Fruit fly (Drosophila melanogaster) whole organism, embryonic: Measurements from ENCODE around the gene ATPsynB.

ENCODE experiments used
- Adf1 ChIP-seq: fragments of 200-800 bp; sonication (Bioruptor generic); IDR thresholded peaks from 2 replicates; pipeline ENCODE4 v1.3.6; 2022; ENCODE audit warnings: missing biosample characterization, missing genetic modification characterization
- Bgb ChIP-seq: fragments of 200-800 bp; sonication (Bioruptor generic); IDR thresholded peaks from 2 replicates; pipeline ENCODE4 v1.3.6; 2022; ENCODE audit warnings: missing biosample characterization, missing genetic modification characterization; ENCODE audit not compliant: partially characterized antibody
- CG11456 ChIP-seq: fragments of 200-800 bp; sonication (Bioruptor generic); IDR thresholded peaks from 3 replicates; pipeline ENCODE4 v1.3.6; 2022; ENCODE audit warnings: missing biosample characterization, missing genetic modification characterization
- CG12104 ChIP-seq: fragments of 200-800 bp; sonication (Bioruptor generic); optimal IDR thresholded peaks from 3 replicates; lab custom pipeline; 2016; ENCODE audit warnings: missing biosample characterization, missing genetic modification characterization
- CG12155 ChIP-seq: fragments of 200-800 bp; sonication (Bioruptor generic); optimal IDR thresholded peaks from 3 replicates; lab custom pipeline; 2016; ENCODE audit warnings: missing biosample characterization, missing genetic modification characterization
- CG15011 ChIP-seq: fragments of 200-800 bp; sonication (Bioruptor generic); optimal IDR thresholded peaks from 3 replicates; lab custom pipeline; 2018; ENCODE audit warnings: missing biosample characterization, mild to moderate bottlenecking, missing genetic modification characterization
- CG15696 ChIP-seq: fragments of 200-800 bp; sonication (Bioruptor generic); optimal IDR thresholded peaks from 2 replicates; lab custom pipeline; 2019; ENCODE audit warnings: missing biosample characterization, mild to moderate bottlenecking, missing genetic modification characterization, moderate library complexity
- CG2129 ChIP-seq: fragments of 200-800 bp; sonication (Bioruptor generic); IDR thresholded peaks from 2 replicates; pipeline ENCODE4 v1.3.6; 2022; ENCODE audit warnings: missing biosample characterization, missing genetic modification characterization; ENCODE audit not compliant: partially characterized antibody
- CG31365 ChIP-seq: fragments of 200-800 bp; sonication (Bioruptor generic); optimal IDR thresholded peaks from 2 replicates; lab custom pipeline; 2018; ENCODE audit warnings: missing biosample characterization, mild to moderate bottlenecking, missing genetic modification characterization
- CG32772 ChIP-seq: fragments of 200-800 bp; sonication (Bioruptor generic); IDR thresholded peaks from 2 replicates; pipeline ENCODE4 v1.3.6; 2022; ENCODE audit warnings: missing biosample characterization, missing genetic modification characterization
- CG34422 ChIP-seq: fragments of 200-800 bp; sonication (Bioruptor generic); IDR thresholded peaks from 3 replicates; pipeline ENCODE4 v1.3.6; 2022; ENCODE audit warnings: missing biosample characterization, missing genetic modification characterization
- CG42726 ChIP-seq: fragments of 200-800 bp; sonication (Bioruptor generic); IDR thresholded peaks from 2 replicates; pipeline ENCODE4 v1.3.6; 2022; ENCODE audit warnings: missing biosample characterization, missing genetic modification characterization; ENCODE audit not compliant: partially characterized antibody
- CG6683 ChIP-seq: fragments of 200-800 bp; sonication (Bioruptor generic); optimal IDR thresholded peaks from 2 replicates; lab custom pipeline; 2017; ENCODE audit warnings: missing biosample characterization, mild to moderate bottlenecking, missing genetic modification characterization, missing genetic modification reagents
- CG6689 ChIP-seq: fragments of 200-800 bp; sonication (Bioruptor generic); IDR thresholded peaks from 2 replicates; pipeline ENCODE4 v1.3.6; 2022; ENCODE audit warnings: missing biosample characterization, missing genetic modification characterization
- CG8478 ChIP-seq: fragments of >200 bp; optimal IDR thresholded peaks from 2 replicates; lab custom pipeline; 2018
- CTCF ChIP-seq: fragments of 200-800 bp; sonication (Bioruptor generic); optimal IDR thresholded peaks from 2 replicates; lab custom pipeline; 2017; ENCODE audit warnings: missing biosample characterization, mild to moderate bottlenecking, missing genetic modification characterization, moderate library complexity
- Dek ChIP-seq: fragments of 200-800 bp; sonication (Bioruptor generic); optimal IDR thresholded peaks from 3 replicates; lab custom pipeline; 2019; ENCODE audit warnings: missing biosample characterization, mild to moderate bottlenecking, missing genetic modification characterization, moderate library complexity
- Dll ChIP-seq: fragments of 200-800 bp; sonication (Bioruptor generic); IDR thresholded peaks from 4 replicates; pipeline ENCODE4 v1.3.6; 2022; ENCODE audit warnings: missing biosample characterization, missing genetic modification characterization; ENCODE audit not compliant: partially characterized antibody
- Doc3 ChIP-seq: fragments of 200-800 bp; sonication (Bioruptor generic); IDR thresholded peaks from 3 replicates; pipeline ENCODE4 v1.3.6; 2022; ENCODE audit warnings: missing biosample characterization, missing genetic modification characterization; ENCODE audit not compliant: partially characterized antibody
- E2f1 ChIP-seq: fragments of 200-800 bp; sonication (Bioruptor generic); IDR thresholded peaks from 2 replicates; pipeline ENCODE4 v1.3.6; 2022; ENCODE audit warnings: missing biosample characterization, missing genetic modification characterization
- HLH4C ChIP-seq: fragments of 200-800 bp; sonication (Bioruptor generic); IDR thresholded peaks from 3 replicates; pipeline ENCODE4 v1.3.6; 2022; ENCODE audit warnings: missing biosample characterization, missing genetic modification characterization; ENCODE audit not compliant: partially characterized antibody
- Lhr ChIP-seq: fragments of 200-800 bp; sonication (Bioruptor generic); optimal IDR thresholded peaks from 3 replicates; lab custom pipeline; 2017; ENCODE audit warnings: mild to moderate bottlenecking, missing biosample characterization, missing genetic modification reagents, missing genetic modification characterization
- Myb ChIP-seq: fragments of 200-800 bp; sonication (Bioruptor generic); optimal IDR thresholded peaks from 2 replicates; lab custom pipeline; 2016; ENCODE audit warnings: missing biosample characterization, missing genetic modification characterization
- NFAT ChIP-seq: fragments of 200-800 bp; sonication (Bioruptor generic); IDR thresholded peaks from 2 replicates; pipeline ENCODE4 v1.3.6; 2022; ENCODE audit warnings: missing biosample characterization, missing genetic modification characterization
- Pdp1 ChIP-seq, 2 experiments: fragments of 200-800 bp; sonication (Bioruptor generic); optimal IDR thresholded peaks; 3 replicates each; lab custom pipeline; 2016; ENCODE audit warnings: missing biosample characterization in 2 of 2, missing genetic modification characterization in 2 of 2, mild to moderate bottlenecking in 1 of 2, moderate library complexity in 1 of 2
- Scr ChIP-seq: fragments of 200-800 bp; sonication (Bioruptor generic); IDR thresholded peaks from 2 replicates; pipeline ENCODE4 v1.3.6; 2022; ENCODE audit warnings: missing biosample characterization, missing genetic modification characterization; ENCODE audit not compliant: partially characterized antibody
- Sin3A ChIP-seq: fragments of >200 bp; optimal IDR thresholded peaks from 2 replicates; lab custom pipeline; 2018
- Usf ChIP-seq: fragments of 200-800 bp; sonication (Bioruptor generic); optimal IDR thresholded peaks from 2 replicates; lab custom pipeline; 2017; ENCODE audit warnings: missing genotype, missing biosample characterization, missing genetic modification characterization
- Xbp1 ChIP-seq: fragments of 200-800 bp; sonication (Bioruptor generic); optimal IDR thresholded peaks from 3 replicates; lab custom pipeline; 2016; ENCODE audit warnings: missing biosample characterization, mild to moderate bottlenecking, missing genetic modification characterization
- amos ChIP-seq: fragments of 200-800 bp; sonication (Bioruptor generic); IDR thresholded peaks from 2 replicates; pipeline ENCODE4 v1.3.6; 2022; ENCODE audit warnings: missing biosample characterization, missing genetic modification characterization; ENCODE audit not compliant: partially characterized antibody
- ara ChIP-seq: fragments of 200-800 bp; sonication (Bioruptor generic); IDR thresholded peaks from 2 replicates; pipeline ENCODE4 v1.3.6; 2022; ENCODE audit warnings: missing biosample characterization, missing genetic modification characterization
- ato ChIP-seq: fragments of 200-800 bp; sonication (Bioruptor generic); IDR thresholded peaks from 2 replicates; pipeline ENCODE4 v1.3.6; 2022; ENCODE audit warnings: missing biosample characterization, missing genetic modification characterization; ENCODE audit not compliant: partially characterized antibody
- cas ChIP-seq: fragments of 200-800 bp; sonication (Bioruptor generic); IDR thresholded peaks from 2 replicates; pipeline ENCODE4 v1.3.6; 2022; ENCODE audit warnings: missing biosample characterization, missing genetic modification characterization
- emc ChIP-seq: fragments of 200-800 bp; sonication (Bioruptor generic); optimal IDR thresholded peaks from 2 replicates; lab custom pipeline; 2016; ENCODE audit warnings: missing biosample characterization, missing genetic modification characterization
- esg ChIP-seq: fragments of 200-800 bp; sonication (Bioruptor generic); conservative IDR thresholded peaks from 2 replicates; pipeline ENCODE4 v1.3.6; 2022; ENCODE audit warnings: missing biosample characterization, missing genetic modification characterization
- ewg ChIP-seq: fragments of 200-800 bp; sonication (Bioruptor generic); optimal IDR thresholded peaks from 3 replicates; lab custom pipeline; 2017; ENCODE audit warnings: mild to moderate bottlenecking, missing biosample characterization, missing genetic modification reagents, missing genetic modification characterization
- exex ChIP-seq: fragments of 200-800 bp; sonication (Bioruptor generic); optimal IDR thresholded peaks from 4 replicates; lab custom pipeline; 2018; ENCODE audit warnings: missing biosample characterization, mild to moderate bottlenecking, missing genetic modification characterization, moderate library complexity
- hkb ChIP-seq, 2 experiments: fragments of 200-800 bp in 1 of 2; fragments of >200 bp in 1 of 2; sonication (Bioruptor generic) in 1 of 2; IDR thresholded peaks in 1 of 2; optimal IDR thresholded peaks in 1 of 2; 2 replicates each; pipeline versions ENCODE4 v1.3.6 to Lab custom; 2017 to 2022; ENCODE audit warnings: missing biosample characterization in 1 of 2, missing genetic modification characterization in 1 of 2
- inv ChIP-seq: fragments of 200-800 bp; sonication (Bioruptor generic); IDR thresholded peaks from 2 replicates; pipeline ENCODE4 v1.3.6; 2022; ENCODE audit warnings: missing biosample characterization, missing genetic modification characterization; ENCODE audit not compliant: partially characterized antibody
- jigr1 ChIP-seq: fragments of 200-800 bp; sonication (Bioruptor generic); IDR thresholded peaks from 3 replicates; pipeline ENCODE4 v1.3.6; 2022; ENCODE audit warnings: missing biosample characterization, missing genetic modification characterization
- pho ChIP-seq: fragments of 200-800 bp; sonication (Bioruptor generic); optimal IDR thresholded peaks from 2 replicates; lab custom pipeline; 2016; ENCODE audit warnings: missing biosample characterization, missing genetic modification characterization
- pita ChIP-seq: fragments of 200-800 bp; sonication (Bioruptor generic); optimal IDR thresholded peaks from 2 replicates; lab custom pipeline; 2017; ENCODE audit warnings: missing biosample characterization, mild to moderate bottlenecking, missing genetic modification characterization
- sc ChIP-seq, 3 experiments: fragments of >200 bp in 2 of 3; fragments of 200-800 bp in 1 of 3; sonication (Bioruptor generic) in 1 of 3; optimal IDR thresholded peaks; 2 replicates in 2 of 3; 3 replicates in 1 of 3; lab custom pipeline; 2017; ENCODE audit warnings: mild to moderate bottlenecking in 1 of 3, missing biosample characterization in 1 of 3, missing genetic modification characterization in 1 of 3, missing genetic modification reagents in 1 of 3
- sens ChIP-seq: fragments of 200-800 bp; sonication (Bioruptor generic); peaks from one replicate; lab custom pipeline; 2016; ENCODE audit warnings: missing biosample characterization, missing genetic modification characterization
- seq ChIP-seq: fragments of 200-800 bp; sonication (Bioruptor generic); IDR thresholded peaks from 2 replicates; pipeline ENCODE4 v1.3.6; 2022; ENCODE audit warnings: missing biosample characterization, missing genetic modification characterization
- stwl ChIP-seq: fragments of 200-800 bp; sonication (Bioruptor generic); optimal IDR thresholded peaks from 3 replicates; lab custom pipeline; 2018; ENCODE audit warnings: missing biosample characterization, mild to moderate bottlenecking, missing genetic modification characterization, moderate library complexity
- tup ChIP-seq: fragments of 200-800 bp; sonication (Bioruptor generic); optimal IDR thresholded peaks from 2 replicates; lab custom pipeline; 2016; ENCODE audit warnings: missing biosample characterization, mild to moderate bottlenecking, missing genetic modification characterization, moderate library complexity
- twi ChIP-seq: fragments of 200-800 bp; optimal IDR thresholded peaks from 2 replicates; lab custom pipeline; 2019; ENCODE audit warnings: missing biosample characterization, mild to moderate bottlenecking, missing genetic modification characterization, moderate library complexity
- unc-4 ChIP-seq: fragments of 200-800 bp; sonication (Bioruptor generic); IDR thresholded peaks from 2 replicates; pipeline ENCODE4 v1.3.6; 2022; ENCODE audit warnings: missing biosample characterization, missing genetic modification characterization; ENCODE audit not compliant: partially characterized antibody
- z ChIP-seq: fragments of 200-800 bp; sonication (Bioruptor generic); IDR thresholded peaks from 3 replicates; pipeline ENCODE4 v1.3.6; 2022; ENCODE audit warnings: missing biosample characterization, missing genetic modification characterization

Gene ATPsynB

DNA sequence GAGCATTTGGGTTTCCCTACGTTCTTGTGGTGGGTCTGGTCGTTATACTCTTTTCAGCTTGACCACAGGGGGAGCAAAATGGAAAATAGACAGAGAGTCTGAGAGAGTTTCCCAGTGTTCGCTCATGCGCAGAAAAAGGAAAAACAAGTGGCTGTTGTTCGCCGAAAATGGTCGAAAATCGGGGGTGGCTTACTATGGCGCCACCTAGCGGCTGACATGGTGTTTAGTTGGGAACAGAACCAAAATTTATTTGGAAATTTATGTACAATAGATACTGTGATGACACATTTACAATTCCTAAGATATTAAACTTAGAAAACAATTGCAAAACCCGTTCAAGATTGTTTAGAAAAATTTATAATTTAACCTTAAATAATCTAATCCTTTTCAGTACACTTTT lies 21.8 kb downstream of the ATPsynB start (continued):
- no peak for TF ChIP-seq CG15696 (tag; lab: Kevin White, UChicago)
- TF ChIP-seq sc (optimal IDR thresholded peaks at IDR 0.05; lab: Kevin White, UChicago) = no peak
- no peak for TF ChIP-seq sc (GFP tag; optimal IDR thresholded peaks at IDR 0.05; lab: Kevin White, UChicago)
- TF ChIP-seq ewg = peak; percentile 97
- no peak for TF ChIP-seq CG15011 (GFP tag; lab: Kevin White, UChicago)
- 0 out of 2 replicates have a peak, but pooled peaks have one; percentile 9 for TF ChIP-seq CG32772 (GFP tag; lab: Robert Waterston, UW)
- TF ChIP-seq CG11456 (GFP tag; lab: Robert Waterston, UW) = peak; percentile 10; the same call in 1 of the 3 replicates
- no peak for TF ChIP-seq ara (GFP tag; lab: Robert Waterston, UW)
- no peak for TF ChIP-seq pho (GFP tag; lab: Kevin White, UChicago)
- TF ChIP-seq jigr1 = no peak
- no peak for TF ChIP-seq Lhr (GFP tag; lab: Kevin White, UChicago)
- TF ChIP-seq CG42726 (GFP tag; lab: Robert Waterston, UW) = 0 out of 2 replicates have a peak, but pooled peaks have one; percentile 22
- no peak for TF ChIP-seq Doc3 (GFP tag; lab: Robert Waterston, UW)
- peak; percentile 28; the same call in 1 of the 2 replicates for TF ChIP-seq amos (GFP tag; lab: Robert Waterston, UW)
- TF ChIP-seq CG6689 = no peak
- no peak for TF ChIP-seq Xbp1 (GFP tag; lab: Kevin White, UChicago)
- TF ChIP-seq hkb (optimal IDR thresholded peaks at IDR 0.05; lab: Kevin White, UChicago) = peak; percentile 45
- no peak for TF ChIP-seq hkb (GFP tag; IDR thresholded peaks at IDR 0.05; lab: Robert Waterston, UW)
- TF ChIP-seq esg (GFP tag; lab: Robert Waterston, UW) = no peak
- TF ChIP-seq HLH4C (GFP tag; lab: Robert Waterston, UW) = no peak
- peak; percentile 42; the same call in 1 of the 2 replicates for TF ChIP-seq Bgb (GFP tag; lab: Robert Waterston, UW)
- TF ChIP-seq sens (GFP tag; lab: Kevin White, UChicago) = no peak
- no peak for TF ChIP-seq Adf1
- TF ChIP-seq Sin3A (lab: Kevin White, UChicago) = no peak
- TF ChIP-seq cas = no peak
- TF ChIP-seq CG12104 (GFP tag; lab: Kevin White, UChicago) = no peak
- no peak for TF ChIP-seq tup (GFP tag; lab: Kevin White, UChicago)
- no peak for TF ChIP-seq inv (GFP tag; lab: Robert Waterston, UW)
- no peak for TF ChIP-seq Pdp1 (GFP tag; optimal IDR thresholded peaks at IDR 0.05; lab: Kevin White, UChicago)
- TF ChIP-seq CTCF (GFP tag; lab: Kevin White, UChicago) = peak; percentile 91
- TF ChIP-seq Dek = no peak
- no peak for TF ChIP-seq Usf
- no peak for TF ChIP-seq z
- no peak for TF ChIP-seq CG2129 (GFP tag; lab: Robert Waterston, UW)
- no peak for TF ChIP-seq stwl (tag; lab: Kevin White, UChicago)
- TF ChIP-seq twi = no peak
- TF ChIP-seq CG6683 = no peak
- no peak for TF ChIP-seq CG12155 (GFP tag; lab: Kevin White, UChicago)
- no peak for TF ChIP-seq CG8478
- no peak for TF ChIP-seq CG34422 (GFP tag; lab: Robert Waterston, UW)
- TF ChIP-seq emc (GFP tag; lab: Kevin White, UChicago) = no peak
- TF ChIP-seq seq (GFP tag; lab: Robert Waterston, UW) = peak; percentile 78
- no peak for TF ChIP-seq ato
- TF ChIP-seq Dll (GFP tag; lab: Robert Waterston, UW) = no peak
- no peak for TF ChIP-seq Scr
- TF ChIP-seq exex = no peak
- no peak for TF ChIP-seq CG31365 (tag; lab: Kevin White, UChicago)
- peak; percentile 11; the same call in 1 of the 2 replicates for TF ChIP-seq NFAT (GFP tag; lab: Robert Waterston, UW)
- no peak for TF ChIP-seq E2f1
- no peak for TF ChIP-seq unc-4
- peak; percentile 5 for TF ChIP-seq Myb
- peak; percentile 56 for TF ChIP-seq pita
